Fruit fly (Drosophila melanogaster) whole organism, embryonic: Measurements from ENCODE around the gene kairos.
A peak's percentile ranks its signal among the peaks of the same experiment; 100 is the strongest.

Source experiments
- ATbp ChIP-seq: fragments of 200-800 bp; sonication (Bioruptor generic); optimal IDR thresholded peaks from 2 replicates; lab custom pipeline; 2017; ENCODE audit warnings: missing biosample characterization, mild to moderate bottlenecking, missing genetic modification characterization, missing genetic modification reagents
- Bgb ChIP-seq: fragments of 200-800 bp; sonication (Bioruptor generic); IDR thresholded peaks from 2 replicates; pipeline ENCODE4 v1.3.6; 2022; ENCODE audit warnings: missing biosample characterization, missing genetic modification characterization; ENCODE audit not compliant: partially characterized antibody
- BtbVII ChIP-seq: fragments of 200-800 bp; sonication (Bioruptor generic); optimal IDR thresholded peaks from 3 replicates; lab custom pipeline; 2017; ENCODE audit warnings: missing biosample characterization, mild to moderate bottlenecking, missing genetic modification characterization
- CG10366 ChIP-seq: fragments of 200-800 bp; sonication (Bioruptor generic); IDR thresholded peaks from 2 replicates; pipeline ENCODE4 v1.3.6; 2022; ENCODE audit warnings: missing biosample characterization, missing genetic modification characterization
- CG12299 ChIP-seq: fragments of 200-800 bp; sonication (Bioruptor generic); optimal IDR thresholded peaks from 2 replicates; lab custom pipeline; 2018; ENCODE audit warnings: missing biosample characterization, mild to moderate bottlenecking, missing genetic modification characterization
- CG12391 ChIP-seq: fragments of 200-800 bp; sonication (Bioruptor generic); optimal IDR thresholded peaks from 3 replicates; lab custom pipeline; 2018; ENCODE audit warnings: missing biosample characterization, mild to moderate bottlenecking, missing genetic modification characterization, moderate library complexity
- CG13123 ChIP-seq: fragments of 200-800 bp; sonication (Bioruptor generic); optimal IDR thresholded peaks from 2 replicates; lab custom pipeline; 2016; ENCODE audit warnings: missing biosample characterization, missing genetic modification characterization
- CG13424 ChIP-seq: fragments of 200-800 bp; sonication (Bioruptor generic); optimal IDR thresholded peaks from 2 replicates; lab custom pipeline; 2019; ENCODE audit warnings: missing biosample characterization, mild to moderate bottlenecking, missing genetic modification characterization, moderate library complexity
- CG13894 ChIP-seq: fragments of 200-800 bp; sonication (Bioruptor generic); optimal IDR thresholded peaks from 3 replicates; lab custom pipeline; 2018; ENCODE audit warnings: missing biosample characterization, mild to moderate bottlenecking, missing genetic modification characterization, moderate library complexity
- CG14441 ChIP-seq: fragments of 200-800 bp; sonication (Bioruptor generic); IDR thresholded peaks from 2 replicates; pipeline ENCODE4 v1.3.6; 2022; ENCODE audit warnings: missing biosample characterization, missing genetic modification characterization
- CG15073 ChIP-seq: fragments of 200-800 bp; sonication (Bioruptor generic); optimal IDR thresholded peaks from 2 replicates; lab custom pipeline; 2016; ENCODE audit warnings: missing biosample characterization, missing genetic modification characterization
- CG15514 ChIP-seq: fragments of 200-800 bp; sonication (Bioruptor generic); optimal IDR thresholded peaks from 3 replicates; lab custom pipeline; 2017; ENCODE audit warnings: missing biosample characterization, missing genetic modification characterization, mild to moderate bottlenecking, moderate library complexity, missing genetic modification reagents
- CG18011 ChIP-seq: fragments of 200-800 bp; sonication (Bioruptor generic); optimal IDR thresholded peaks from 2 replicates; lab custom pipeline; 2017; ENCODE audit warnings: missing biosample characterization, missing genetic modification characterization, mild to moderate bottlenecking, moderate library complexity, missing genotype
- CG2120 ChIP-seq: fragments of 200-800 bp; sonication (Bioruptor generic); optimal IDR thresholded peaks from 3 replicates; lab custom pipeline; 2016; ENCODE audit warnings: missing biosample characterization, missing genetic modification characterization
- CG3065 ChIP-seq: fragments of 200-800 bp; sonication (Bioruptor generic); optimal IDR thresholded peaks from 2 replicates; lab custom pipeline; 2016; ENCODE audit warnings: missing biosample characterization, missing genetic modification characterization
- CG4360 ChIP-seq: fragments of 200-800 bp; sonication (Bioruptor generic); IDR thresholded peaks from 2 replicates; pipeline ENCODE4 v1.3.6; 2022; ENCODE audit warnings: missing biosample characterization, missing genetic modification characterization
- CG43689 ChIP-seq: fragments of 200-800 bp; sonication (Bioruptor generic); IDR thresholded peaks from 2 replicates; pipeline ENCODE4 v1.3.6; 2022; ENCODE audit warnings: missing biosample characterization, missing genetic modification characterization
- CG4707 ChIP-seq: fragments of 200-800 bp; sonication (Bioruptor generic); optimal IDR thresholded peaks from 2 replicates; lab custom pipeline; 2018; ENCODE audit warnings: missing biosample characterization, mild to moderate bottlenecking, missing genetic modification characterization, moderate library complexity
- CG7271 ChIP-seq: fragments of 200-800 bp; sonication (Bioruptor generic); optimal IDR thresholded peaks from 2 replicates; lab custom pipeline; 2018; ENCODE audit warnings: missing biosample characterization, mild to moderate bottlenecking, missing genetic modification characterization, moderate library complexity
- Doc2 ChIP-seq: fragments of 200-800 bp; sonication (Bioruptor generic); IDR thresholded peaks from 2 replicates; pipeline ENCODE4 v1.3.6; 2022; ENCODE audit warnings: missing biosample characterization, missing genetic modification characterization
- Drgx ChIP-seq: fragments of 200-800 bp; sonication (Bioruptor generic); IDR thresholded peaks from 2 replicates; pipeline ENCODE4 v1.3.6; 2022; ENCODE audit warnings: missing biosample characterization, missing genetic modification characterization
- E2f1 ChIP-seq: fragments of 200-800 bp; sonication (Bioruptor generic); IDR thresholded peaks from 2 replicates; pipeline ENCODE4 v1.3.6; 2022; ENCODE audit warnings: missing biosample characterization, missing genetic modification characterization
- Fer1 ChIP-seq: fragments of 200-800 bp; sonication (Bioruptor generic); optimal IDR thresholded peaks from 2 replicates; lab custom pipeline; 2017; ENCODE audit warnings: missing biosample characterization, mild to moderate bottlenecking, missing genetic modification characterization
- Fer2 ChIP-seq: fragments of 200-800 bp; sonication (Bioruptor generic); optimal IDR thresholded peaks from 2 replicates; lab custom pipeline; 2018; ENCODE audit warnings: missing biosample characterization, mild to moderate bottlenecking, missing genetic modification characterization, moderate library complexity
- Gug ChIP-seq: fragments of 200-800 bp; sonication (Bioruptor generic); IDR thresholded peaks from 4 replicates; pipeline ENCODE4 v1.3.6; 2022; ENCODE audit warnings: missing biosample characterization, missing genetic modification characterization
- HLHmδ ChIP-seq: fragments of 200-800 bp; sonication (Bioruptor generic); optimal IDR thresholded peaks from 2 replicates; lab custom pipeline; 2018; ENCODE audit warnings: missing biosample characterization, mild to moderate bottlenecking, missing genetic modification characterization, moderate library complexity
- Hey ChIP-seq: fragments of 200-800 bp; sonication (Bioruptor generic); optimal IDR thresholded peaks from 3 replicates; lab custom pipeline; 2018; ENCODE audit warnings: missing biosample characterization, mild to moderate bottlenecking, missing genetic modification characterization
- HmgZ ChIP-seq: fragments of 200-800 bp; sonication (Bioruptor generic); optimal IDR thresholded peaks from 2 replicates; lab custom pipeline; 2018; ENCODE audit warnings: missing biosample characterization, mild to moderate bottlenecking, missing genetic modification characterization
- MBD-R2 ChIP-seq: fragments of 200-800 bp; sonication (Bioruptor generic); IDR thresholded peaks from 2 replicates; pipeline ENCODE4 v1.3.6; 2022; ENCODE audit warnings: missing biosample characterization, missing genetic modification characterization
- Myb ChIP-seq: fragments of 200-800 bp; sonication (Bioruptor generic); optimal IDR thresholded peaks from 2 replicates; lab custom pipeline; 2016; ENCODE audit warnings: missing biosample characterization, missing genetic modification characterization
- NC2α ChIP-seq: fragments of 200-800 bp; sonication (Bioruptor generic); optimal IDR thresholded peaks from 2 replicates; lab custom pipeline; 2016; ENCODE audit warnings: missing biosample characterization, missing genetic modification characterization
- Nf-YB ChIP-seq: fragments of 200-800 bp; sonication (Bioruptor generic); optimal IDR thresholded peaks from 3 replicates; lab custom pipeline; 2019; ENCODE audit warnings: missing biosample characterization, mild to moderate bottlenecking, missing genetic modification characterization, moderate library complexity
- Oaz ChIP-seq: fragments of 200-800 bp; sonication (Bioruptor generic); IDR thresholded peaks from 2 replicates; pipeline ENCODE4 v1.3.6; 2022; ENCODE audit warnings: missing biosample characterization, missing genetic modification characterization
- Trl ChIP-seq, 3 experiments: fragments of >200 bp in 2 of 3; fragments of 200-800 bp in 1 of 3; sonication (Bioruptor generic) in 1 of 3; optimal IDR thresholded peaks; 2 replicates in 1 of 3; 3 replicates in 2 of 3; lab custom pipeline; 2016 to 2017; ENCODE audit warnings: missing biosample characterization in 1 of 3, missing genetic modification characterization in 1 of 3
- ab ChIP-seq: fragments of 200-800 bp; sonication (Bioruptor generic); optimal IDR thresholded peaks from 2 replicates; lab custom pipeline; 2016; ENCODE audit warnings: missing biosample characterization, missing genetic modification characterization
- bbx ChIP-seq: fragments of 200-800 bp; sonication (Bioruptor generic); IDR thresholded peaks from 2 replicates; pipeline ENCODE4 v1.3.6; 2022; ENCODE audit warnings: missing biosample characterization, missing genetic modification characterization; ENCODE audit not compliant: partially characterized antibody
- ci ChIP-seq: fragments of 200-800 bp; sonication (Bioruptor generic); IDR thresholded peaks from 3 replicates; pipeline ENCODE4 v1.3.6; 2022; ENCODE audit warnings: missing biosample characterization, missing genetic modification characterization
- dysf ChIP-seq: fragments of 200-800 bp; sonication (Bioruptor generic); IDR thresholded peaks from 3 replicates; pipeline ENCODE4 v1.3.6; 2022; ENCODE audit warnings: missing biosample characterization, missing genetic modification characterization
- gcm2 ChIP-seq: fragments of 200-800 bp; sonication (Bioruptor generic); optimal IDR thresholded peaks from 2 replicates; lab custom pipeline; 2016; ENCODE audit warnings: missing biosample characterization, missing genetic modification characterization
- gfzf ChIP-seq: fragments of 200-800 bp; sonication (Bioruptor generic); optimal IDR thresholded peaks from 2 replicates; lab custom pipeline; 2016; ENCODE audit warnings: missing biosample characterization, mild to moderate bottlenecking, missing genetic modification characterization, moderate library complexity
- grn ChIP-seq: fragments of 200-800 bp; sonication (Bioruptor generic); optimal IDR thresholded peaks from 3 replicates; lab custom pipeline; 2017; ENCODE audit warnings: missing biosample characterization, missing genetic modification characterization
- gro ChIP-seq: fragments of 200-800 bp; sonication (Bioruptor generic); optimal IDR thresholded peaks from 2 replicates; lab custom pipeline; 2016; ENCODE audit warnings: missing biosample characterization, missing genetic modification characterization
- jing ChIP-seq: fragments of 200-800 bp; sonication (Bioruptor generic); optimal IDR thresholded peaks from 2 replicates; lab custom pipeline; 2018; ENCODE audit warnings: missing biosample characterization, mild to moderate bottlenecking, missing genetic modification characterization
- p53 ChIP-seq: fragments of 200-800 bp; sonication (Bioruptor generic); optimal IDR thresholded peaks from 2 replicates; lab custom pipeline; 2016; ENCODE audit warnings: missing biosample characterization, missing genetic modification characterization
- pho ChIP-seq: fragments of 200-800 bp; sonication (Bioruptor generic); optimal IDR thresholded peaks from 2 replicates; lab custom pipeline; 2016; ENCODE audit warnings: missing biosample characterization, missing genetic modification characterization
- slou ChIP-seq: fragments of 200-800 bp; sonication (Bioruptor generic); optimal IDR thresholded peaks from 3 replicates; lab custom pipeline; 2016; ENCODE audit warnings: missing biosample characterization, missing genetic modification characterization
- so ChIP-seq: fragments of 200-800 bp; sonication (Bioruptor generic); IDR thresholded peaks from 3 replicates; pipeline ENCODE4 v1.3.6; 2022; ENCODE audit warnings: missing biosample characterization, missing genetic modification characterization
- sug ChIP-seq: fragments of 200-800 bp; optimal IDR thresholded peaks from 2 replicates; lab custom pipeline; 2019; ENCODE audit warnings: missing biosample characterization, mild to moderate bottlenecking, missing genetic modification characterization, moderate library complexity
- trh ChIP-seq: fragments of 200-800 bp; sonication (Bioruptor generic); optimal IDR thresholded peaks from 2 replicates; lab custom pipeline; 2016; ENCODE audit warnings: missing biosample characterization, missing genetic modification characterization
- tup ChIP-seq: fragments of 200-800 bp; sonication (Bioruptor generic); optimal IDR thresholded peaks from 2 replicates; lab custom pipeline; 2016; ENCODE audit warnings: missing biosample characterization, mild to moderate bottlenecking, missing genetic modification characterization, moderate library complexity
- wek ChIP-seq: fragments of 200-800 bp; sonication (Bioruptor generic); optimal IDR thresholded peaks from 3 replicates; lab custom pipeline; 2018; ENCODE audit warnings: missing biosample characterization, mild to moderate bottlenecking, missing genetic modification characterization, moderate library complexity

The kairos gene

dm6 chrX:18312445-18312911, 43.5 kb downstream of the kairos start (continued):
- TF ChIP-seq p53 (GFP tag; lab: Kevin White, UChicago) (no peak), wek (GFP tag; lab: Kevin White, UChicago) (no peak), trh (GFP tag; lab: Kevin White, UChicago) (no peak), NC2α (no peak), CG15073 (no peak), ab (GFP tag; lab: Kevin White, UChicago) (no peak), grn (GFP tag; lab: Kevin White, UChicago) (no peak), CG13894 (tag; lab: Kevin White, UChicago) (no peak), CG12391 (tag; lab: Kevin White, UChicago) (no peak), tup (no peak), gfzf (GFP tag; lab: Kevin White, UChicago) (no peak), CG10366 (no peak), ATbp (GFP tag; lab: Kevin White, UChicago) (no peak), E2f1 (no peak), gro (GFP tag; lab: Kevin White, UChicago) (no peak), Drgx (no peak; the same call in 1 of the 2 replicates), Doc2 (GFP tag; lab: Robert Waterston, UW) (no peak), CG15514 (GFP tag; lab: Kevin White, UChicago) (no peak), BtbVII (GFP tag; lab: Kevin White, UChicago) (no peak), CG43689 (GFP tag; lab: Robert Waterston, UW) (no peak), CG2120 (no peak), HLHmδ (GFP tag; lab: Kevin White, UChicago) (no peak), Oaz (GFP tag; lab: Robert Waterston, UW) (no peak), CG14441 (GFP tag; lab: Robert Waterston, UW) (no peak), CG13123 (GFP tag; lab: Kevin White, UChicago) (no peak), bbx (GFP tag; lab: Robert Waterston, UW) (peak; percentile 62), dysf (GFP tag; lab: Robert Waterston, UW) (no peak), Fer2 (no peak), CG4360 (GFP tag; lab: Robert Waterston, UW) (no peak), sug (tag; lab: Kevin White, UChicago) (no peak), CG12299 (no peak), CG7271 (no peak), MBD-R2 (GFP tag; lab: Robert Waterston, UW) (no peak), Gug (GFP tag; lab: Robert Waterston, UW) (no peak), ci (GFP tag; lab: Robert Waterston, UW) (no peak), slou (GFP tag; lab: Kevin White, UChicago) (no peak), jing (GFP tag; lab: Kevin White, UChicago) (peak; percentile 94), Hey (tag; lab: Kevin White, UChicago) (no peak), gcm2 (GFP tag; lab: Kevin White, UChicago) (no peak), CG18011 (no peak), CG13424 (tag; lab: Kevin White, UChicago) (no peak), HmgZ (tag; lab: Kevin White, UChicago) (no peak), so (GFP tag; lab: Robert Waterston, UW) (peak; percentile 46; the same call in 1 of the 3 replicates), Myb (no peak), Bgb (GFP tag; lab: Robert Waterston, UW) (peak; percentile 51; the same call in 1 of the 2 replicates), CG4707 (GFP tag; lab: Kevin White, UChicago) (no peak), CG3065 (GFP tag; lab: Kevin White, UChicago) (no peak), Fer1 (GFP tag; lab: Kevin White, UChicago) (no peak), pho (GFP tag; lab: Kevin White, UChicago) (no peak), Trl (optimal IDR thresholded peaks at IDR 0.05; lab: Kevin White, UChicago) (peak; percentile 87 to 97), Trl (GFP tag; optimal IDR thresholded peaks at IDR 0.05; lab: Kevin White, UChicago) (no peak), Nf-YB (GFP tag; lab: Kevin White, UChicago) (peak; percentile 99)
